Worm (Caenorhabditis elegans) whole organism, late embryonic: ENCODE results near the gene Y46D2A.3.

Experiments used
- F13H6.1 ChIP-seq: sonication (generic microtip); optimal IDR thresholded peaks from 2 replicates; lab custom pipeline; 2016; ENCODE audit warnings: missing genetic modification characterization, missing compliant biosample characterization
- ceh-48 ChIP-seq: sonication (generic microtip); optimal IDR thresholded peaks from 2 replicates; lab custom pipeline; 2016; ENCODE audit warnings: missing genetic modification characterization, inconsistent platforms, missing compliant biosample characterization
- nhr-11 ChIP-seq: fragments of 150-350 bp; optimal IDR thresholded peaks from 2 replicates; lab custom pipeline; 2014; ENCODE audit warnings: missing biosample characterization, missing genetic modification characterization
- pag-3 ChIP-seq: sonication (generic microtip); optimal IDR thresholded peaks from 2 replicates; lab custom pipeline; 2016; ENCODE audit warnings: missing compliant biosample characterization, missing genetic modification characterization, borderline replicate concordance
- tbx-2 ChIP-seq: sonication (generic microtip); optimal IDR thresholded peaks from 2 replicates; lab custom pipeline; 2016; ENCODE audit warnings: missing genetic modification characterization, missing compliant biosample characterization

- TF ChIP-seq F13H6.1 (tag; lab: Kevin White, UChicago) (no peak), ceh-48 (tag; lab: Kevin White, UChicago) (no peak), tbx-2 (tag; lab: Kevin White, UChicago) (no peak), nhr-11 (tag; lab: Kevin White, UChicago) (no peak), pag-3 (no peak)
Observed at ce11 chrII:3374779-3375178, 47.8 kb upstream of the Y46D2A.3 start, which contains the start of gene bath-10.
